Worm (Caenorhabditis elegans) whole organism, L4 larva: ENCODE results near the gene Y4C6B.4.
"Not testable (repeated sequence)": the region's sequence is repeated elsewhere in the genome, so short reads cannot be mapped to it uniquely, and the experiment has no call there.

Experiments
- D1046.2 ChIP-seq: fragments of 200-800 bp; sonication (Bioruptor generic); IDR thresholded peaks from 2 replicates; pipeline ENCODE4 v1.3.6; 2022; ENCODE audit warnings: missing genetic modification characterization, missing compliant biosample characterization
- F37D6.2 ChIP-seq: sonication (generic microtip); optimal IDR thresholded peaks from 2 replicates; lab custom pipeline; 2016; ENCODE audit warnings: mild to moderate bottlenecking, missing genetic modification characterization, missing compliant biosample characterization
- F44E2.7 ChIP-seq: fragments of 200-800 bp; sonication (Bioruptor generic); IDR thresholded peaks from 2 replicates; pipeline ENCODE4 v2.1.2; 2022; ENCODE audit warnings: missing genetic modification characterization, missing compliant biosample characterization
- F49E8.2 ChIP-seq: sonication (generic microtip); optimal IDR thresholded peaks from 2 replicates; lab custom pipeline; 2016; ENCODE audit warnings: missing compliant biosample characterization, mild to moderate bottlenecking, missing genetic modification characterization, borderline replicate concordance
- aha-1 ChIP-seq: fragments of 150-350 bp; peaks from one replicate; lab custom pipeline; 2014; ENCODE audit warnings: missing biosample characterization, missing genetic modification characterization
- ama-1 ChIP-seq: fragments of 150-350 bp; optimal IDR thresholded peaks from 2 replicates; lab custom pipeline; 2014; ENCODE audit warnings: inconsistent platforms, mixed read lengths
- arid-1 ChIP-seq: fragments of 200-800 bp; sonication (Bioruptor generic); conservative IDR thresholded peaks from 2 replicates; pipeline ENCODE4 v1.3.6; 2022; ENCODE audit warnings: missing genetic modification reagents, missing genetic modification characterization, missing compliant biosample characterization
- ceh-20 ChIP-seq: fragments of 200-800 bp; sonication (Bioruptor generic); IDR thresholded peaks from 2 replicates; pipeline ENCODE4 v1.3.6; 2022; ENCODE audit warnings: missing genetic modification reagents, missing genetic modification characterization, missing compliant biosample characterization
- ceh-82 ChIP-seq: sonication (generic microtip); optimal IDR thresholded peaks from 2 replicates; lab custom pipeline; 2017; ENCODE audit warnings: missing biosample characterization, missing genetic modification characterization
- daf-12 ChIP-seq: fragments of 150-350 bp; optimal IDR thresholded peaks from 2 replicates; lab custom pipeline; 2014; ENCODE audit warnings: missing biosample characterization, missing genetic modification reagents, missing genetic modification characterization
- daf-16 ChIP-seq, 3 experiments: sonication (generic microtip); optimal IDR thresholded peaks; 2 replicates each; lab custom pipeline; 2016 to 2017; ENCODE audit warnings: missing genetic modification characterization in 3 of 3, missing genetic modification reagents in 3 of 3, mild to moderate bottlenecking in 2 of 3, missing compliant biosample characterization in 2 of 3, missing biosample characterization in 1 of 3, moderate library complexity in 1 of 3
- daf-8 ChIP-seq: fragments of 200-800 bp; sonication (Bioruptor generic); IDR thresholded peaks from 2 replicates; pipeline ENCODE4 v1.3.6; 2022; ENCODE audit warnings: missing genetic modification characterization, missing compliant biosample characterization
- dmd-6 ChIP-seq: fragments of 200-800 bp; sonication (Bioruptor generic); IDR thresholded peaks from 2 replicates; pipeline ENCODE4 v1.3.6; 2022; ENCODE audit warnings: missing genetic modification reagents, missing genetic modification characterization, missing compliant biosample characterization
- dmd-8 ChIP-seq: fragments of 200-800 bp; sonication (Bioruptor generic); IDR thresholded peaks from 2 replicates; pipeline ENCODE4 v1.3.6; 2022; ENCODE audit warnings: missing genetic modification characterization, missing compliant biosample characterization
- dmd-9 ChIP-seq: fragments of 200-800 bp; sonication (Bioruptor generic); IDR thresholded peaks from 2 replicates; pipeline ENCODE4 v1.3.6; 2022; ENCODE audit warnings: missing genetic modification reagents, missing genetic modification characterization, missing compliant biosample characterization
- dpl-1 ChIP-seq: fragments of 150-350 bp; optimal IDR thresholded peaks from 2 replicates; lab custom pipeline; 2014; ENCODE audit warnings: missing biosample characterization, missing genetic modification reagents, missing genetic modification characterization
- duxl-1 ChIP-seq: sonication (generic microtip); optimal IDR thresholded peaks from 2 replicates; lab custom pipeline; 2016; ENCODE audit warnings: mild to moderate bottlenecking, missing genetic modification characterization, moderate library complexity, missing compliant biosample characterization; ENCODE audit not compliant: poor library complexity
- fkh-10 ChIP-seq: fragments of 150-350 bp; optimal IDR thresholded peaks from 2 replicates; lab custom pipeline; 2014; ENCODE audit warnings: missing biosample characterization, missing genetic modification reagents, missing genetic modification characterization
- hlh-30 ChIP-seq: sonication (generic microtip); optimal IDR thresholded peaks from 2 replicates; lab custom pipeline; 2017; ENCODE audit warnings: antibody characterized with exemption, mild to moderate bottlenecking, missing genetic modification characterization, missing compliant biosample characterization; ENCODE audit not compliant: insufficient read depth
- hmg-1.1 ChIP-seq: fragments of 200-800 bp; sonication (Bioruptor generic); IDR thresholded peaks from 2 replicates; pipeline ENCODE4 v1.3.6; 2022; ENCODE audit warnings: missing genetic modification reagents, missing genetic modification characterization, missing compliant biosample characterization
- jun-1 ChIP-seq: fragments of 150-350 bp; optimal IDR thresholded peaks from 2 replicates; lab custom pipeline; 2014; ENCODE audit warnings: missing biosample characterization, missing genetic modification reagents, missing genetic modification characterization
- lim-7 ChIP-seq: fragments of 200-800 bp; sonication (Bioruptor generic); IDR thresholded peaks from 2 replicates; pipeline ENCODE4 v1.3.6; 2022; ENCODE audit warnings: missing genetic modification characterization, missing compliant biosample characterization
- lin-1 ChIP-seq: fragments of 200-800 bp; sonication (Bioruptor generic); IDR thresholded peaks from 2 replicates; pipeline ENCODE4 v1.3.6; 2022; ENCODE audit warnings: missing genetic modification reagents, missing genetic modification characterization, missing compliant biosample characterization
- lin-13 ChIP-seq: fragments of 150-350 bp; optimal IDR thresholded peaks from 2 replicates; lab custom pipeline; 2014; ENCODE audit warnings: missing biosample characterization, missing genetic modification reagents, missing genetic modification characterization
- lin-15B ChIP-seq: fragments of 150-350 bp; sonication (generic microtip); optimal IDR thresholded peaks from 3 replicates; lab custom pipeline; 2014; ENCODE audit warnings: missing biosample characterization, missing genetic modification characterization
- lin-38 ChIP-seq: fragments of 200-800 bp; sonication (Bioruptor generic); IDR thresholded peaks from 2 replicates; pipeline ENCODE4 v1.3.6; 2022; ENCODE audit warnings: missing genetic modification reagents, missing genetic modification characterization, missing compliant biosample characterization
- lin-39 ChIP-seq: fragments of 150-350 bp; optimal IDR thresholded peaks from 2 replicates; lab custom pipeline; 2014; ENCODE audit warnings: missing biosample characterization, missing genetic modification reagents, missing genetic modification characterization
- lsy-2 ChIP-seq, 2 experiments: fragments of 150-350 bp in 1 of 2; sonication (generic microtip) in 1 of 2; optimal IDR thresholded peaks; 2 replicates each; lab custom pipeline; 2014 to 2017; ENCODE audit warnings: missing biosample characterization in 2 of 2, missing genetic modification characterization in 2 of 2
- madf-5 ChIP-seq, 2 experiments: fragments of 200-800 bp; sonication (Bioruptor generic); IDR thresholded peaks; 2 replicates each; pipeline ENCODE4 v1.3.6; 2022; ENCODE audit warnings: missing compliant biosample characterization in 2 of 2, missing genetic modification characterization in 2 of 2
- mdl-1 ChIP-seq, 2 experiments: fragments of 150-350 bp in 1 of 2; sonication (generic microtip) in 1 of 2; optimal IDR thresholded peaks; 2 replicates each; lab custom pipeline; 2014 to 2017; ENCODE audit warnings: missing biosample characterization in 2 of 2, missing genetic modification characterization in 2 of 2
- mes-2 ChIP-seq: sonication (generic microtip); optimal IDR thresholded peaks from 2 replicates; lab custom pipeline; 2016; ENCODE audit warnings: missing genotype, mild to moderate bottlenecking, missing genetic modification characterization, missing compliant biosample characterization; ENCODE audit not compliant: poor library complexity, severe bottlenecking
- mxl-3 ChIP-seq: fragments of 200-800 bp; sonication (Bioruptor generic); optimal IDR thresholded peaks from 2 replicates; lab custom pipeline; 2018; ENCODE audit warnings: mild to moderate bottlenecking, missing genetic modification characterization, missing compliant biosample characterization
- nhr-10 ChIP-seq: fragments of 150-350 bp; optimal IDR thresholded peaks from 2 replicates; lab custom pipeline; 2014; ENCODE audit warnings: missing biosample characterization, missing genetic modification characterization
- nhr-11 ChIP-seq: fragments of 150-350 bp; optimal IDR thresholded peaks from 2 replicates; lab custom pipeline; 2014; ENCODE audit warnings: missing biosample characterization, missing genetic modification characterization
- nhr-237 ChIP-seq: sonication (generic microtip); optimal IDR thresholded peaks from 2 replicates; lab custom pipeline; 2017; ENCODE audit warnings: missing biosample characterization, missing genetic modification characterization
- nhr-28 ChIP-seq: fragments of 150-350 bp; optimal IDR thresholded peaks from 2 replicates; lab custom pipeline; 2014; ENCODE audit warnings: missing biosample characterization, missing genetic modification characterization
- nhr-6 ChIP-seq: fragments of 150-350 bp; optimal IDR thresholded peaks from 2 replicates; lab custom pipeline; 2014; ENCODE audit warnings: missing biosample characterization, missing genetic modification characterization
- nhr-76 ChIP-seq: fragments of 150-350 bp; optimal IDR thresholded peaks from 2 replicates; lab custom pipeline; 2014; ENCODE audit warnings: missing biosample characterization, missing genetic modification characterization
- saeg-2 ChIP-seq: fragments of 200-800 bp; sonication (Bioruptor generic); IDR thresholded peaks from 2 replicates; pipeline ENCODE4 v1.3.6; 2022; ENCODE audit warnings: missing genetic modification reagents, missing genetic modification characterization, missing compliant biosample characterization
- spr-1 ChIP-seq: sonication (generic microtip); optimal IDR thresholded peaks from 2 replicates; lab custom pipeline; 2016; ENCODE audit warnings: mild to moderate bottlenecking, missing genetic modification characterization, missing compliant biosample characterization
- spr-3 ChIP-seq: fragments of 200-800 bp; sonication (Bioruptor generic); optimal IDR thresholded peaks from 2 replicates; lab custom pipeline; 2018; ENCODE audit warnings: mild to moderate bottlenecking, missing genetic modification characterization, missing compliant biosample characterization
- tra-1 ChIP-seq: fragments of 200-800 bp; sonication (Bioruptor generic); IDR thresholded peaks from 2 replicates; pipeline ENCODE4 v1.3.6; 2022; ENCODE audit warnings: missing genetic modification reagents, missing genetic modification characterization, missing compliant biosample characterization
- unc-39 ChIP-seq: sonication (generic microtip); optimal IDR thresholded peaks from 2 replicates; lab custom pipeline; 2017; ENCODE audit warnings: missing biosample characterization, missing genetic modification characterization
- unc-62 ChIP-seq, 3 experiments: fragments of 150-350 bp in 1 of 3; sonication (generic microtip); optimal IDR thresholded peaks in 2 of 3; peaks in 1 of 3; 1 replicate in 1 of 3; 2 replicates in 2 of 3; lab custom pipeline; 2014 to 2017; ENCODE audit warnings: missing biosample characterization in 3 of 3, missing genetic modification characterization in 3 of 3, missing genetic modification reagents in 3 of 3, missing genotype in 1 of 3
- vab-7 ChIP-seq: fragments of 200-800 bp; sonication (Bioruptor generic); IDR thresholded peaks from 2 replicates; pipeline ENCODE4 v1.3.6; 2022; ENCODE audit warnings: missing genetic modification reagents, missing genetic modification characterization, missing compliant biosample characterization
- zip-11 ChIP-seq: fragments of 200-800 bp; sonication (Bioruptor generic); IDR thresholded peaks from 2 replicates; pipeline ENCODE4 v1.3.6; 2022; ENCODE audit warnings: missing genetic modification characterization, missing compliant biosample characterization
- ztf-11 ChIP-seq: fragments of 150-350 bp; optimal IDR thresholded peaks from 2 replicates; lab custom pipeline; 2014; ENCODE audit warnings: missing biosample characterization, missing genetic modification characterization

Gene Y4C6B.4

ce11 chrIV:5313011-5313410 is 13.2 kb upstream of the Y4C6B.4 start, which contains the start of the genes msp-59 and ZK354.2:
msp-59 (minus strand) TSS chrIV:5313111.
ZK354.2 (plus strand) TSS chrIV:5313405.
- not testable (repeated sequence) for TF ChIP-seq ama-1; mxl-3; daf-8 (GFP tag; lab: Robert Waterston, UW)

- not testable (repeated sequence) for TF ChIP-seq nhr-28; dmd-8 (GFP tag; lab: Robert Waterston, UW); mxl-3
- TF ChIP-seq, all 104 proteins: peak for 0; not testable (repeated sequence) for 104
These were observed 10.0 kb upstream of the Y4C6B.4 start, which contains the start of gene msp-65 for ce11 chrIV:5316223-5316622. msp-65 (plus strand) TSS chrIV:5316523.

ce11 chrIV:5317106-5317505 is 9.1 kb upstream of the Y4C6B.4 start:
- no peak for TF ChIP-seq ztf-11
- TF ChIP-seq duxl-1 (tag; lab: Kevin White, UChicago), result peak; percentile 69
- TF ChIP-seq aha-1 (tag; lab: Kevin White, UChicago), result no peak
- no peak for TF ChIP-seq hmg-1.1 (GFP tag; lab: Robert Waterston, UW)
- no peak for TF ChIP-seq dmd-9 (GFP tag; lab: Robert Waterston, UW)
- TF ChIP-seq hlh-30 (tag; lab: Kevin White, UChicago), result peak; percentile 31
- TF ChIP-seq dpl-1 (GFP tag; lab: Kevin White, UChicago), result no peak
- TF ChIP-seq nhr-6 (tag; lab: Kevin White, UChicago), result no peak
- TF ChIP-seq F44E2.7 (GFP tag; lab: Robert Waterston, UW), result no peak
- TF ChIP-seq nhr-76 (tag; lab: Kevin White, UChicago), result no peak
- no peak for TF ChIP-seq lin-13 (GFP tag; lab: Kevin White, UChicago)
- TF ChIP-seq spr-3 (GFP tag; lab: Kevin White, UChicago), result no peak
- TF ChIP-seq unc-39 (tag; lab: Kevin White, UChicago), result no peak
- TF ChIP-seq F37D6.2 (tag; lab: Kevin White, UChicago), result no peak
- 0 out of 2 replicates have a peak, but pooled peaks have one; percentile 18 for TF ChIP-seq arid-1 (GFP tag; lab: Robert Waterston, UW)
- no peak for TF ChIP-seq nhr-237 (tag; lab: Kevin White, UChicago)
- TF ChIP-seq lin-39, result no peak
- TF ChIP-seq daf-16 (GFP tag; optimal IDR thresholded peaks at IDR 0.05; lab: Kevin White, UChicago), result no peak
- TF ChIP-seq daf-16 (tag; optimal IDR thresholded peaks at IDR 0.05; lab: Kevin White, UChicago), result peak; percentile 31
- peak; percentile 54 for TF ChIP-seq lin-38 (GFP tag; lab: Robert Waterston, UW)
- TF ChIP-seq lim-7 (GFP tag; lab: Robert Waterston, UW), result no peak
- TF ChIP-seq D1046.2 (GFP tag; lab: Robert Waterston, UW), result no peak
- TF ChIP-seq nhr-10 (tag; lab: Kevin White, UChicago), result no peak
- no peak for TF ChIP-seq mdl-1 (tag; optimal IDR thresholded peaks at IDR 0.05; lab: Kevin White, UChicago)
- TF ChIP-seq ceh-82, result no peak
- no peak for TF ChIP-seq zip-11 (GFP tag; lab: Robert Waterston, UW)
- TF ChIP-seq jun-1 (tag; lab: Kevin White, UChicago), result no peak
- no peak for TF ChIP-seq tra-1 (GFP tag; lab: Robert Waterston, UW)
- TF ChIP-seq spr-1 (tag; lab: Kevin White, UChicago), result no peak
- TF ChIP-seq ama-1, result no peak
- TF ChIP-seq madf-5 (GFP tag; IDR thresholded peaks at IDR 0.05; lab: Robert Waterston, UW), result no peak
- no peak for TF ChIP-seq vab-7
- TF ChIP-seq F49E8.2 (tag; lab: Kevin White, UChicago), result peak; percentile 53
- no peak for TF ChIP-seq daf-12
- no peak for TF ChIP-seq mes-2 (tag; lab: Kevin White, UChicago)
- no peak for TF ChIP-seq nhr-11 (tag; lab: Kevin White, UChicago)
- no peak for TF ChIP-seq fkh-10 (GFP tag; lab: Kevin White, UChicago)
- TF ChIP-seq lsy-2 (tag; optimal IDR thresholded peaks at IDR 0.05; lab: Kevin White, UChicago), result no peak
- no peak for TF ChIP-seq unc-62 (GFP tag; optimal IDR thresholded peaks at IDR 0.05 in 1 of 2; lab: Kevin White, UChicago)
- TF ChIP-seq unc-62 (tag; optimal IDR thresholded peaks at IDR 0.05; lab: Kevin White, UChicago), result no peak
- no peak for TF ChIP-seq dmd-8 (GFP tag; lab: Robert Waterston, UW)
- no peak for TF ChIP-seq dmd-6 (GFP tag; lab: Robert Waterston, UW)
- TF ChIP-seq lin-15B (tag; lab: Kevin White, UChicago), result no peak
- TF ChIP-seq ceh-20 (GFP tag; lab: Robert Waterston, UW), result no peak
- TF ChIP-seq lin-1, result no peak
- TF ChIP-seq daf-8 (GFP tag; lab: Robert Waterston, UW), result no peak
- TF ChIP-seq saeg-2 (GFP tag; lab: Robert Waterston, UW), result no peak
